Fruit fly (Drosophila melanogaster) Kc167 (cell line): ENCODE measurements around the gene CG14322.

Experiments used
- insv ChIP-seq: fragments of >200 bp; optimal IDR thresholded peaks from 3 replicates; lab custom pipeline; 2018; ENCODE audit warnings: missing external identifiers
- psq ChIP-seq: fragments of >200 bp; optimal IDR thresholded peaks from 2 replicates; lab custom pipeline; 2017; ENCODE audit warnings: missing external identifiers

DNA sequence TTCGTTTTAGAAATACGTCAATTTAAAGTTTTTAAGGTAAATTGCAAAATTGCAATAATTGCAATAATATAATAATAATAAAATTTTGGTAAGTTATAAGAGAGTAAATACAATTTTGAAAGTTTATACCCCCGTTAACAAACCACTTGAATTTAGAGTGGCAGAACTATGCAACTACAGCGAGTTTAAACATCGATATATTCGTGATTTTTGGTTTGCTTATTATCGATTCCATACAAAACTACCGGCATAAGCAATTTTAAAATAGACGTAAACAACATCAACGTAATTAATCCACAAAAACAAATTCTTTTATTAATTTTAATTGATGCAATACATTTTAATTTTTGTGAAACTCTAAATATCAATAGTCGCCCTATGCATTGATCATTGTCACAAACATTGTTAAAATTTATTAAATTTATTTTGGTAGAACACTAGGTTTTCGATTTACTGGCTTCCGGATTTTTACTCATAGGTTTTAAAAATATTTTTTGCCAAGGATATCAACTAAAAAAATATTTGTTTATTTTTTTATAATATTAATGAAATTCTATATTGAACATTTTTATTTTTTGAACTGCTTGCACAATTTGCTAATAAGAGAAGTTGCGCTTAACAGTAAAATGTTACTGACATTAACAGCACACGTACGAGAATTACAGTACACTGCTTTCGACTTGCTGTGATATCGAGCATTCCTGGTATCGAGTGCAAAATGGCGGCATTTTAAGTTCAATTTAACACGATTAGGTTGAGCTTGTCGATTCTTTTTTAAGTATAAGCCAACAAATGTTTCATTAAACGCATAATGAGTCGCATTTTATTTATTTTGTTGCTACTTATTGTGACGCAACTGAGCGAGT is 71.5 kb downstream of the CG14322 start, which contains the start of gene Pxt:
- no peak for TF ChIP-seq psq
- no peak for TF ChIP-seq insv (lab: Kevin White, UChicago)
